Fruit fly (Drosophila melanogaster): ENCODE measurements around the gene Abd-B.
"Not testable (repeated sequence)": the region's sequence is repeated elsewhere in the genome, so short reads cannot be mapped to it uniquely, and the experiment has no call there.

Gene Abd-B

dm6 chr3R:16992716-16993115 is 20.7 kb upstream of the Abd-B start, which contains the start of gene CG31274:
Gene CG31274, plus strand, starts transcription at chr3R:16993016.
- TF ChIP-seq pan (optimal IDR thresholded peaks at IDR 0.05); CG8478 (optimal IDR thresholded peaks at IDR 0.05); usp (GFP tag; optimal IDR thresholded peaks at IDR 0.05): not testable (repeated sequence)

- TF ChIP-seq pan (optimal IDR thresholded peaks at IDR 0.05), result no peak
- no peak for TF ChIP-seq EcR (GFP tag; optimal IDR thresholded peaks at IDR 0.05)
- no peak for TF ChIP-seq usp (GFP tag; optimal IDR thresholded peaks at IDR 0.05)
- TF ChIP-seq Dll (optimal IDR thresholded peaks at IDR 0.05), result no peak
- no peak for TF ChIP-seq psq (optimal IDR thresholded peaks at IDR 0.05)
- TF ChIP-seq CG8478 (optimal IDR thresholded peaks at IDR 0.05), result no peak
These were observed 19.7 kb upstream of the Abd-B start, which contains the start of gene EMC2B for dm6 chr3R:16991781-16992180. Gene EMC2B, minus strand, starts transcription at chr3R:16991878.

dm6 chr3R:16988514-16988913 is 16.5 kb upstream of the Abd-B start, which contains the start of gene MESK4:
Gene MESK4, plus strand, starts transcription at chr3R:16988814.
- TF ChIP-seq EcR (GFP tag; optimal IDR thresholded peaks at IDR 0.05); Dll (optimal IDR thresholded peaks at IDR 0.05); CG8478 (optimal IDR thresholded peaks at IDR 0.05): not testable (repeated sequence)

- TF ChIP-seq Dll (optimal IDR thresholded peaks at IDR 0.05) (no peak), usp (GFP tag; optimal IDR thresholded peaks at IDR 0.05) (no peak), EcR (GFP tag; optimal IDR thresholded peaks at IDR 0.05) (no peak), pan (optimal IDR thresholded peaks at IDR 0.05) (no peak), psq (optimal IDR thresholded peaks at IDR 0.05) (no peak), CG8478 (optimal IDR thresholded peaks at IDR 0.05) (no peak)
These were observed 15.9 kb upstream of the Abd-B start for dm6 chr3R:16987924-16988298.

- TF ChIP-seq EcR (GFP tag; optimal IDR thresholded peaks at IDR 0.05) (no peak), CG8478 (optimal IDR thresholded peaks at IDR 0.05) (no peak), Dll (optimal IDR thresholded peaks at IDR 0.05) (no peak), psq (optimal IDR thresholded peaks at IDR 0.05) (no peak), pan (optimal IDR thresholded peaks at IDR 0.05) (no peak), usp (GFP tag; optimal IDR thresholded peaks at IDR 0.05) (no peak)
These were observed 15.3 kb upstream of the Abd-B start, which contains the start of gene CG18622 for dm6 chr3R:16987220-16987923. Gene CG18622, minus strand, starts transcription at chr3R:16987732.

- TF ChIP-seq EcR (GFP tag; optimal IDR thresholded peaks at IDR 0.05) (peak in 1 of 2 experiments; percentile 28), pan (optimal IDR thresholded peaks at IDR 0.05) (no peak)
These were observed 14.4 kb upstream of the Abd-B start for dm6 chr3R:16986181-16987074.

- TF ChIP-seq psq (optimal IDR thresholded peaks at IDR 0.05), result no peak
- peak; percentile 84 for TF ChIP-seq pan (optimal IDR thresholded peaks at IDR 0.05)
- no peak for TF ChIP-seq usp (GFP tag; optimal IDR thresholded peaks at IDR 0.05)
These were observed 13.5 kb upstream of the Abd-B start for dm6 chr3R:16985547-16985946.

dm6 chr3R:16984221-16984620 is 12.2 kb upstream of the Abd-B start:
- TF ChIP-seq psq (optimal IDR thresholded peaks at IDR 0.05) (no peak), usp (GFP tag; optimal IDR thresholded peaks at IDR 0.05) (no peak), EcR (GFP tag; optimal IDR thresholded peaks at IDR 0.05) (no peak), Dll (optimal IDR thresholded peaks at IDR 0.05) (no peak), pan (optimal IDR thresholded peaks at IDR 0.05) (no peak), CG8478 (optimal IDR thresholded peaks at IDR 0.05) (no peak)

dm6 chr3R:16983001-16983400 is 11.0 kb upstream of the Abd-B start:
- TF ChIP-seq Dll (optimal IDR thresholded peaks at IDR 0.05), result no peak
- TF ChIP-seq pan (optimal IDR thresholded peaks at IDR 0.05), result no peak
- TF ChIP-seq EcR (GFP tag; optimal IDR thresholded peaks at IDR 0.05), result no peak
- no peak for TF ChIP-seq CG8478 (optimal IDR thresholded peaks at IDR 0.05)
- no peak for TF ChIP-seq psq (optimal IDR thresholded peaks at IDR 0.05)
- no peak for TF ChIP-seq usp (GFP tag; optimal IDR thresholded peaks at IDR 0.05)

dm6 chr3R:16982108-16982707 is 10.2 kb upstream of the Abd-B start, which contains the start of gene AhcyL2:
Gene AhcyL2, minus strand, starts transcription at chr3R:16982158.
- TF ChIP-seq usp (GFP tag; optimal IDR thresholded peaks at IDR 0.05) (no peak), psq (optimal IDR thresholded peaks at IDR 0.05) (no peak), CG8478 (optimal IDR thresholded peaks at IDR 0.05) (no peak), EcR (GFP tag; optimal IDR thresholded peaks at IDR 0.05) (no peak), Dll (optimal IDR thresholded peaks at IDR 0.05) (no peak), pan (optimal IDR thresholded peaks at IDR 0.05) (no peak)

- no peak for TF ChIP-seq pan (optimal IDR thresholded peaks at IDR 0.05)
- TF ChIP-seq psq (optimal IDR thresholded peaks at IDR 0.05), result no peak
- no peak for TF ChIP-seq usp (GFP tag; optimal IDR thresholded peaks at IDR 0.05)
- no peak for TF ChIP-seq Dll (optimal IDR thresholded peaks at IDR 0.05)
- TF ChIP-seq CG8478 (optimal IDR thresholded peaks at IDR 0.05), result no peak
- TF ChIP-seq EcR (GFP tag; optimal IDR thresholded peaks at IDR 0.05), result no peak
These were observed 9.1 kb upstream of the Abd-B start for dm6 chr3R:16980958-16981623.
